Worm (Caenorhabditis elegans): ENCODE measurements around the gene uso-1.
"Not testable (repeated sequence)": the region's sequence is repeated elsewhere in the genome, so short reads cannot be mapped to it uniquely, and the experiment has no call there.

The uso-1 gene

ce11 chrIV:13465797-13466196, 11.2 kb upstream of the uso-1 start, which contains the start of gene fezf-1:
Gene fezf-1 (plus strand): TSS chrIV:13466097.
- no peak for TF ChIP-seq ztf-23 (GFP tag; IDR thresholded peaks at IDR 0.05)
- TF ChIP-seq cog-1 (tag; optimal IDR thresholded peaks at IDR 0.05): no peak
- TF ChIP-seq flt-1 (GFP tag; IDR thresholded peaks at IDR 0.05): no peak
- no peak for TF ChIP-seq klf-2 (GFP tag; conservative IDR thresholded peaks at IDR 0.05)
- no peak for TF ChIP-seq ztf-29 (GFP tag; IDR thresholded peaks at IDR 0.05)
- no peak for TF ChIP-seq T22C8.4 (GFP tag; IDR thresholded peaks at IDR 0.05)
- TF ChIP-seq tab-1 (GFP tag; IDR thresholded peaks at IDR 0.05): no peak
- no peak for TF ChIP-seq ref-1 (GFP tag; conservative IDR thresholded peaks at IDR 0.05)
- no peak for TF ChIP-seq med-1 (GFP tag; optimal IDR thresholded peaks at IDR 0.05; ENCODE audit: insufficient read depth)

ce11 chrIV:13464620-13465019, 10.0 kb upstream of the uso-1 start:
- TF ChIP-seq flt-1 (GFP tag; IDR thresholded peaks at IDR 0.05): 0 out of 2 replicates have a peak, but pooled peaks have one; percentile 5

ce11 chrIV:13463889-13464288, 9.3 kb upstream of the uso-1 start:
- TF ChIP-seq flt-1 (GFP tag; IDR thresholded peaks at IDR 0.05): peak; percentile 89
- TF ChIP-seq ref-1 (GFP tag; conservative IDR thresholded peaks at IDR 0.05): peak; percentile 50; the same call in 1 of the 2 replicates

- TF ChIP-seq cog-1 (tag; optimal IDR thresholded peaks at IDR 0.05) (no peak), T22C8.4 (GFP tag; IDR thresholded peaks at IDR 0.05) (no peak), ref-1 (GFP tag; conservative IDR thresholded peaks at IDR 0.05) (no peak), ztf-29 (GFP tag; IDR thresholded peaks at IDR 0.05) (no peak), flt-1 (GFP tag; IDR thresholded peaks at IDR 0.05) (no peak), klf-2 (GFP tag; conservative IDR thresholded peaks at IDR 0.05) (no peak), ztf-23 (GFP tag; IDR thresholded peaks at IDR 0.05) (no peak), med-1 (GFP tag; optimal IDR thresholded peaks at IDR 0.05; ENCODE audit: insufficient read depth) (no peak)
Measured at ce11 chrIV:13460876-13461275, 6.3 kb upstream of the uso-1 start, which contains the start of gene Y38H8A.12. Gene Y38H8A.12 (minus strand): TSS chrIV:13460976.

- TF ChIP-seq T22C8.4 (GFP tag; IDR thresholded peaks at IDR 0.05) (no peak), ztf-23 (GFP tag; IDR thresholded peaks at IDR 0.05) (no peak), klf-2 (GFP tag; conservative IDR thresholded peaks at IDR 0.05) (no peak), cog-1 (tag; optimal IDR thresholded peaks at IDR 0.05) (no peak), med-1 (GFP tag; optimal IDR thresholded peaks at IDR 0.05; ENCODE audit: insufficient read depth) (no peak), ztf-29 (GFP tag; IDR thresholded peaks at IDR 0.05) (no peak), tab-1 (GFP tag; IDR thresholded peaks at IDR 0.05) (no peak), flt-1 (GFP tag; IDR thresholded peaks at IDR 0.05) (no peak)
Measured at ce11 chrIV:13458237-13458636, 3.6 kb upstream of the uso-1 start.

- TF ChIP-seq ztf-29 (GFP tag; IDR thresholded peaks at IDR 0.05): no peak
- TF ChIP-seq ztf-23 (GFP tag; IDR thresholded peaks at IDR 0.05): no peak
- no peak for TF ChIP-seq flt-1 (GFP tag; IDR thresholded peaks at IDR 0.05)
- TF ChIP-seq tab-1 (GFP tag; IDR thresholded peaks at IDR 0.05): no peak
- no peak for TF ChIP-seq klf-2 (GFP tag; conservative IDR thresholded peaks at IDR 0.05)
- TF ChIP-seq T22C8.4 (GFP tag; IDR thresholded peaks at IDR 0.05): no peak
- no peak for TF ChIP-seq cog-1 (tag; optimal IDR thresholded peaks at IDR 0.05)
- TF ChIP-seq med-1 (GFP tag; optimal IDR thresholded peaks at IDR 0.05; ENCODE audit: insufficient read depth): no peak
- no peak for TF ChIP-seq ref-1 (GFP tag; conservative IDR thresholded peaks at IDR 0.05)
Measured at ce11 chrIV:13456893-13457292, 2.3 kb upstream of the uso-1 start.

- TF ChIP-seq ztf-23 (GFP tag; IDR thresholded peaks at IDR 0.05); cog-1 (tag; optimal IDR thresholded peaks at IDR 0.05); klf-2 (GFP tag; conservative IDR thresholded peaks at IDR 0.05): not testable (repeated sequence)
Measured at ce11 chrIV:13455200-13455599, 602 bp upstream of the uso-1 start, which contains the start of gene Y38H8A.7. Gene Y38H8A.7 (plus strand): TSS chrIV:13455500.

- TF ChIP-seq ztf-23 (GFP tag; IDR thresholded peaks at IDR 0.05) (no peak), flt-1 (GFP tag; IDR thresholded peaks at IDR 0.05) (no peak), ztf-29 (GFP tag; IDR thresholded peaks at IDR 0.05) (no peak), med-1 (GFP tag; optimal IDR thresholded peaks at IDR 0.05; ENCODE audit: insufficient read depth) (no peak)
Measured at ce11 chrIV:13453509-13453908, 1.1 kb downstream of the uso-1 start.

ce11 chrIV:13450740-13451139, 3.9 kb downstream of the uso-1 start:
- no peak for TF ChIP-seq ztf-29 (GFP tag; IDR thresholded peaks at IDR 0.05)
- TF ChIP-seq T22C8.4 (GFP tag; IDR thresholded peaks at IDR 0.05): no peak
- TF ChIP-seq med-1 (GFP tag; optimal IDR thresholded peaks at IDR 0.05; ENCODE audit: insufficient read depth): no peak
- no peak for TF ChIP-seq klf-2 (GFP tag; conservative IDR thresholded peaks at IDR 0.05)
- no peak for TF ChIP-seq flt-1 (GFP tag; IDR thresholded peaks at IDR 0.05)
- TF ChIP-seq tab-1 (GFP tag; IDR thresholded peaks at IDR 0.05): no peak
- TF ChIP-seq cog-1 (tag; optimal IDR thresholded peaks at IDR 0.05): no peak
- TF ChIP-seq ztf-23 (GFP tag; IDR thresholded peaks at IDR 0.05): no peak
- TF ChIP-seq ref-1 (GFP tag; conservative IDR thresholded peaks at IDR 0.05): no peak

ce11 chrIV:13445275-13445674, 9.3 kb downstream of the uso-1 start, which contains the start of gene mam-3:
Gene mam-3 (minus strand): TSS chrIV:13445375.
- TF ChIP-seq klf-2 (GFP tag; conservative IDR thresholded peaks at IDR 0.05): no peak
- TF ChIP-seq ztf-29 (GFP tag; IDR thresholded peaks at IDR 0.05): no peak
- TF ChIP-seq ztf-23 (GFP tag; IDR thresholded peaks at IDR 0.05): no peak
- no peak for TF ChIP-seq T22C8.4 (GFP tag; IDR thresholded peaks at IDR 0.05)
- no peak for TF ChIP-seq med-1 (GFP tag; optimal IDR thresholded peaks at IDR 0.05; ENCODE audit: insufficient read depth)
- no peak for TF ChIP-seq ref-1 (GFP tag; conservative IDR thresholded peaks at IDR 0.05)

ce11 chrIV:13433904-13434303, 20.7 kb downstream of the uso-1 start, which contains the start of gene K09B11.5:
Gene K09B11.5 (minus strand): TSS chrIV:13434004.
- not testable (repeated sequence) for TF ChIP-seq ztf-23 (GFP tag; IDR thresholded peaks at IDR 0.05); ztf-29 (GFP tag; IDR thresholded peaks at IDR 0.05); cog-1 (tag; optimal IDR thresholded peaks at IDR 0.05)
